Worm (Caenorhabditis elegans) whole organism, mixed stage, embryonic: ENCODE results near the gene trpa-1.

Experiments
- elt-1 ChIP-seq: sonication (generic microtip); optimal IDR thresholded peaks from 2 replicates; lab custom pipeline; 2017; ENCODE audit warnings: missing genetic modification characterization, mild to moderate bottlenecking, missing compliant biosample characterization, antibody characterized with exemption, moderate library complexity, borderline replicate concordance; ENCODE audit not compliant: insufficient read depth
- elt-3 ChIP-seq: fragments of 150-350 bp; optimal IDR thresholded peaks from 2 replicates; lab custom pipeline; 2014; ENCODE audit warnings: missing biosample characterization, missing genetic modification characterization
- lin-32 ChIP-seq: fragments of 200-800 bp; sonication (Bioruptor generic); optimal IDR thresholded peaks from 2 replicates; lab custom pipeline; 2018; ENCODE audit warnings: mild to moderate bottlenecking, missing genetic modification characterization, missing compliant biosample characterization
- snpc-4 ChIP-seq: fragments of 150-350 bp; optimal IDR thresholded peaks from 2 replicates; lab custom pipeline; 2014; ENCODE audit warnings: missing biosample characterization, missing genetic modification characterization
- unc-62 ChIP-seq: fragments of 150-350 bp; optimal IDR thresholded peaks from 2 replicates; lab custom pipeline; 2014; ENCODE audit warnings: missing biosample characterization, missing genetic modification reagents, missing genetic modification characterization

DNA sequence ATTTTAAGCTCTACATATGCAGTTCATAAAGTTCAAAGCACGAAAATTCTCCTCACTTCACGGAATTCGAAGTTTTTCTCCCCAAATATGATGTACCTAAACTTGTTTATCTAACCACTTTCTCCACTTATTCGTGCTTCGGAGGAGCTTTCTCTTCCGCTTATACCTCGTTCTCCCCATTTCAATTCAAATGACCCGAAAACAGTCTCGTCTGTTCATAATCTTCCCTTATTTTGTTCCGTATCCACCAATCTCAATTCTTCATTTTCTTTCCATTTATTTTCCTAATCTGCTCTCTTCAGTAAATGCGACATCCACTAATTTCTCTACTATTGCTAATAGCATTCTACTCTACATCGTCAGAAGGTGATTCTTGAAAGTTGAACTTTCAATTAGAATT, 21.0 kb downstream of the trpa-1 start, which contains the start of gene let-653:
- TF ChIP-seq snpc-4 (tag; lab: Kevin White, UChicago): no peak
- no peak for TF ChIP-seq unc-62 (GFP tag; lab: Kevin White, UChicago)
- TF ChIP-seq elt-3: no peak
- TF ChIP-seq lin-32 (GFP tag; lab: Kevin White, UChicago): no peak
- TF ChIP-seq elt-1 (tag; lab: Kevin White, UChicago): no peak
